Fruit fly (Drosophila melanogaster): ENCODE measurements around the gene Ect3.

Ect3 gene

DNA sequence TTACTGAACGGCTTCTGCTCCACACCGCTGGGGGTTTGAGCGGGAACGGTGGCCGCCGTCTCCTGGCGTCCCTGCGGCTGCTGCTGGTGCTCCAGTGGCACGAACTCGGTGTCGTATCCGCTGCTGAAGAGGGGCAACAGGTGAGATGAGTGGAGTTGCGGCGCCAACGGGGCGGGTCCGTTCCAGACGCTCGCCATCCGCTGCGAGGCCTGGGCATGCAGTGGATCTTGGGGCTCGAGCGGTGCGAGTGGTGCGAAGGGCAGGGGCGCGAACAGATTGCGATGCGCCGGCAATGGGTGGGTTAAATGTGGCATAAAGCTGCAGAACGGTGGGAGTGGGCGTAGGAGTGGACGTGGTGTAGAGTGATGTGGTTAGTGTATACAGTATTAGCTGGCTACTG is 9.9 kb upstream of the Ect3 start (continued):
- no peak for TF ChIP-seq ATbp (GFP tag; optimal IDR thresholded peaks at IDR 0.05)

DNA sequence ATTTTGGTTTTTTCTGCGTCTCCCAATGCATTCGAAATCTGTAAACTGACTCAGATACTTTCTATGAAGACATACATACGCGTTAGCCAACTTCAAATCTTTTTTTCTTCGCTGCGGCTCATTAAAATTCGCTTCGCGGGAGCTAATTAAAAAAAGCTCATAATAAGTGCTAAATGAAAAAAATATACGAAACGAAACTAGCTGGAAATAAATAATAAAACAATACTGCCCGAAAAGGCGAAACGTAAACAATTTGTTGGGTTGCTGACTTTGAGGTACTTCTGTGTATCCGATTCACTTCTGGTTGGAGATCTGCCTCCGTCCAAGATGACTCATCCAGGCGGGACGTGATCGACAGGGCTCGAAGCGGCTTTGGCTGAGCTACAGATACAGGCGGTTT is 9.1 kb upstream of the Ect3 start:
- TF ChIP-seq oc (tag; optimal IDR thresholded peaks at IDR 0.05) (peak; percentile 29), Hmr (GFP tag; optimal IDR thresholded peaks at IDR 0.05) (no peak), chinmo (GFP tag; IDR thresholded peaks at IDR 0.05; ENCODE audit: partially characterized antibody) (0 out of 4 replicates have a peak, but pooled peaks have one; percentile 53)

DNA sequence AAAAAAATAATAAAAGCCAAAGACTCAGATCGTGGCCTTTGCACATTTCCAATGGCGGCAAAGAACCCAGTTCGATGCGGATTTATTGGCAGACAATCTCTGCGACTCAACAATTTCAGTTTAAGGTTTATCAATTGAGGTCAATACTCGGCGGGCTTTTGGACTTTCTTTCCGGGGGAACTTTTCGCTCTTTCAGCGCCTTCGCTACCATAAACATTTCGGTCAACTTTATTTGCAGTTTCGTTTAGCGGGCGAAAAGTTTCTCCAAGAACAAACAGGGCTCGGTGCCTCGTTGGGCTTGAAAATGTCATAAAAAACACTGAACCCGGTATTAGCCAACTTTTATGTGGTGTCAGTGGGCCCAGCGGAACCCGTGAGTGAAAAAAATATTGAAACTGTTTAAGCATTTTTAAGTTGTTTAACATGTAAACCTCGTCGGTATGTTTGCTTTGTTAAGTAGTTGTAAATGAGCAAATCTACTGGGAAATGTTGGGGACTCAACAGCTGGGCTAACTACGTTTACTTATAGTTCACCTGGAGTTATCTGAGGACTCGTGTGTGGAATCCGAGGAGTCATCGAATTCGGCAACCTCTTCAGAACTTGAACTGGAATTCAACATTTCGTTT is 7.4 kb upstream of the Ect3 start:
- TF ChIP-seq CG12071 (GFP tag; optimal IDR thresholded peaks at IDR 0.05) (peak; percentile 10), ATbp (GFP tag; optimal IDR thresholded peaks at IDR 0.05) (peak; percentile 52), C15 (GFP tag; IDR thresholded peaks at IDR 0.05) (0 out of 3 replicates have a peak, but pooled peaks have one; percentile 30), Med (GFP tag) (peak; percentile 45), ac (GFP tag; optimal IDR thresholded peaks at IDR 0.05) (no peak), lab (GFP tag; optimal IDR thresholded peaks at IDR 0.05) (peak; percentile 5), PHDP (tag; optimal IDR thresholded peaks at IDR 0.05) (peak; percentile 5), ewg (GFP tag; optimal IDR thresholded peaks at IDR 0.05) (no peak), Rfx (GFP tag; IDR thresholded peaks at IDR 0.05) (0 out of 2 replicates have a peak, but pooled peaks have one; percentile 20)

DNA sequence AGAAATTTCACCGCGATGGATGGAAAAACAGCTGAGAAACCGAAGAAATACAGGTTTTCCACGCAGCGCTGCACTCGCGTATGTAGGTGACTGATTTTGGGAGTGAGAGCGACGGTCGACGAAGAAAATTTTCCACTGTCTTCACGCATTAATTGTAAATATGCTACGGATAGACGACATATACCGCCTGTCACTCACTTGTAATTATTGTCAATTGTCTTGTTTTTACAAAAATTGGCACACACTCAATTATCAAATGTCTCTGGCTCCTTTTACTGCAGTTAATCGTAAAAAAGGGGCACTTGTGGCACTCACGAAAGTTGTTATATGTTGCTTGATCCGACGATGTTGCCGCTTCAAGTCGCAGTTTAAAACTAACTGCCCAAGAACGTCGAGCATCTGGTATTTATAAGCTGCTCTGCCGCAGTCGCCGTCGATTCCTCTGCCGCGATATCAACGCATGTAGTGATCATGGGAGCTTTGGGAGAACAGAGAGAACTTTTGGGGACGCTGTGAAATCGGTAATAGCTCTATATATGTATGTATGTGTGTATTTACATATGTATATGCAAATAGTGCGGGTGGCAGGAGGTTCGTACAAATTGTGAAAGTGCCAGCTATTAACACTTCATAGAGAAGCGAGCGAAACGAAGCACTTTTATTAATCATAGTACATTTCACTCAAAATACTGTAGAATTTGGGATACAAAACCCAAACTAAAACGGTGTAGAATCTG is 6.0 kb upstream of the Ect3 start, which contains the start of gene mfas:
mfas (minus strand) TSS at position 382 of the 737 bp plus-strand sequence.
- TF ChIP-seq CG2199 (GFP tag; IDR thresholded peaks at IDR 0.05), result peak; percentile 10; the same call in 1 of the 3 replicates
- peak; percentile 56 for TF ChIP-seq CG12071 (GFP tag; optimal IDR thresholded peaks at IDR 0.05)
- no peak for TF ChIP-seq CG10959 (GFP tag; IDR thresholded peaks at IDR 0.05)
- TF ChIP-seq Hmr (GFP tag; optimal IDR thresholded peaks at IDR 0.05), result peak; percentile 21
- TF ChIP-seq CG12391 (tag; optimal IDR thresholded peaks at IDR 0.05), result no peak
- no peak for TF ChIP-seq yki (optimal IDR thresholded peaks at IDR 0.05)
- TF ChIP-seq CG12942 (GFP tag; optimal IDR thresholded peaks at IDR 0.05), result no peak
- TF ChIP-seq org-1 (GFP tag; optimal IDR thresholded peaks at IDR 0.05), result no peak
- peak; percentile 7 for TF ChIP-seq CG11723 (GFP tag; optimal IDR thresholded peaks at IDR 0.05)
- 0 out of 2 replicates have a peak, but pooled peaks have one; percentile 9 for TF ChIP-seq seq (GFP tag; IDR thresholded peaks at IDR 0.05)
- peak; percentile 12; the same call in 1 of the 3 replicates for TF ChIP-seq Dbx (GFP tag; IDR thresholded peaks at IDR 0.05)
- peak; percentile 89 for TF ChIP-seq Adf1 (GFP tag; IDR thresholded peaks at IDR 0.05)
- TF ChIP-seq sqz (GFP tag; optimal IDR thresholded peaks at IDR 0.05), result peak; percentile 35
- no peak for TF ChIP-seq nerfin-2 (GFP tag; IDR thresholded peaks at IDR 0.05; ENCODE audit: partially characterized antibody)
- TF ChIP-seq Xrp1 (GFP tag; IDR thresholded peaks at IDR 0.05), result peak; percentile 16
- TF ChIP-seq CG8290 (GFP tag; optimal IDR thresholded peaks at IDR 0.05), result no peak
- TF ChIP-seq CG8290 (tag; optimal IDR thresholded peaks at IDR 0.05), result peak in 1 of 2 experiments; percentile 42
- TF ChIP-seq emc (GFP tag; optimal IDR thresholded peaks at IDR 0.05), result no peak
- TF ChIP-seq CG17359 (tag; optimal IDR thresholded peaks at IDR 0.05), result peak; percentile 34
- TF ChIP-seq CG4617 (GFP tag; optimal IDR thresholded peaks at IDR 0.05; ENCODE audit: borderline replicate concordance), result no peak
- peak; percentile 19; the same call in 1 of the 2 replicates for TF ChIP-seq onecut (GFP tag; IDR thresholded peaks at IDR 0.05)
- TF ChIP-seq CG2875 (GFP tag; optimal IDR thresholded peaks at IDR 0.05), result peak; percentile 43
- peak; percentile 31 for TF ChIP-seq gro (GFP tag; optimal IDR thresholded peaks at IDR 0.05)
- no peak for TF ChIP-seq CG1233 (GFP tag; optimal IDR thresholded peaks at IDR 0.05)
- TF ChIP-seq CG1603 (tag; optimal IDR thresholded peaks at IDR 0.05), result peak; percentile 35
- peak; percentile 86 for TF ChIP-seq Jarid2 (GFP tag; optimal IDR thresholded peaks at IDR 0.05)
- TF ChIP-seq mirr (GFP tag; optimal IDR thresholded peaks at IDR 0.05), result peak; percentile 29
- TF ChIP-seq bbx (GFP tag; IDR thresholded peaks at IDR 0.05; ENCODE audit: partially characterized antibody), result peak; percentile 22; the same call in 1 of the 2 replicates
- no peak for TF ChIP-seq Ssrp (tag; optimal IDR thresholded peaks at IDR 0.05)
- no peak for TF ChIP-seq NC2β (GFP tag; optimal IDR thresholded peaks at IDR 0.05)
- TF ChIP-seq chif (GFP tag; optimal IDR thresholded peaks at IDR 0.05), result no peak
- TF ChIP-seq nom (GFP tag; optimal IDR thresholded peaks at IDR 0.05), result peak; percentile 23

Measured in whole organism, embryonic.